Worm (Caenorhabditis elegans): ENCODE measurements around the gene ufc-1.

The ufc-1 gene

DNA sequence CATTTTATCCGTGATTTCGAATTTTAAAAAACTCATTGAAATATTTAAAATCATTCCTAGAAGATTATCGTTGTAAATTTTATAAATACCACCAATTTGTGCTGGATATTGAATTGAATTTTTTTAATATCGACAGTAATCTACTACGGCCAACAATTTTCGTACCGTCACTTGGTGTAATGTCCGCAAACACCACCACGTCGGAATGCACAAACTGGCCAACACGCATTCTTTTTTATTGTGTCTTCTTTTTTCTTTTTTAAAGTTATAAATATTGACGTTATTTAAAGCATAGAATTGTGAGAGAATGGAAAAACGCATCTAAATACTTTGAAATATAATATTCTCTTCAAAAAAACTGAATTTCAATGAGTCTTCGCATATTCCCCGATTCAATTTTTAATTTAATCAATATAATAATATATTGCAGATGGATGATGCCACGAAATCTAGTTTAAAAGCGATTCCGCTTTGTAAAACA lies at the start of gene ufc-1:
Gene ufc-1 (plus strand): TSS at position 431 of the 481 bp plus-strand sequence.
- TF ChIP-seq F13C5.2 (tag; optimal IDR thresholded peaks at IDR 0.05): no peak
- no peak for TF ChIP-seq ceh-13 (GFP tag; optimal IDR thresholded peaks at IDR 0.05)
- no peak for TF ChIP-seq scrt-1 (GFP tag; IDR thresholded peaks at IDR 0.05)
- no peak for TF ChIP-seq pes-1 (GFP tag; IDR thresholded peaks at IDR 0.05)
- TF ChIP-seq hnd-1 (tag; optimal IDR thresholded peaks at IDR 0.05): no peak
- no peak for TF ChIP-seq B0310.2 (tag; optimal IDR thresholded peaks at IDR 0.05)
- no peak for TF ChIP-seq hmbx-1 (tag; optimal IDR thresholded peaks at IDR 0.05)
- no peak for TF ChIP-seq sea-1 (GFP tag; conservative IDR thresholded peaks at IDR 0.05)
- no peak for TF ChIP-seq ets-7 (tag; optimal IDR thresholded peaks at IDR 0.05)
- TF ChIP-seq tbx-37 (GFP tag; conservative IDR thresholded peaks at IDR 0.05): no peak
- TF ChIP-seq hmg-4 (GFP tag; optimal IDR thresholded peaks at IDR 0.05): no peak
- no peak for TF ChIP-seq tra-4 (tag; optimal IDR thresholded peaks at IDR 0.05)
- TF ChIP-seq tbx-11 (GFP tag; IDR thresholded peaks at IDR 0.05): no peak

DNA sequence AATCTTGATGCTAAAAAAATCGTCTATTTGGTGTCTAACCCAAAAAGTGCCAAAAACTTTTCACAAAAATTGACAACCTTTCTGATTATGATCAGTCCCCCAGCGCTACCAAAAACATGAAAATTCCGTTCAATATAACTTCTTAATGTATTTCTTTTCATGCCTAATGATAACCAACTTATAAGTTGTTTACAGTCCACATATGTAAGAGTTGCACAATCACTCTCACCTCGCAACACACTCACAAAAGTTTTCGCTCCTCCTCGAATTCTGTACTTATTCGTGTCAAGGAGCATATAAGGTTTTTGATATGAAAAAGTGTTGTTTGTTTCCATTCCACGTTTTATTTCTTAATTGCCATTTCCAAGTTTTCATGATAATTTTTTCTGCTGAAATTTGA lies 42.8 kb upstream of the ufc-1 start:
- TF ChIP-seq ceh-36 (tag; optimal IDR thresholded peaks at IDR 0.05) (no peak), hnd-1 (tag; optimal IDR thresholded peaks at IDR 0.05) (no peak), hmbx-1 (tag; optimal IDR thresholded peaks at IDR 0.05) (no peak), flt-1 (GFP tag; IDR thresholded peaks at IDR 0.05) (no peak), B0310.2 (tag; optimal IDR thresholded peaks at IDR 0.05) (no peak), tra-4 (tag; optimal IDR thresholded peaks at IDR 0.05) (no peak), pes-1 (GFP tag; IDR thresholded peaks at IDR 0.05) (no peak)

DNA sequence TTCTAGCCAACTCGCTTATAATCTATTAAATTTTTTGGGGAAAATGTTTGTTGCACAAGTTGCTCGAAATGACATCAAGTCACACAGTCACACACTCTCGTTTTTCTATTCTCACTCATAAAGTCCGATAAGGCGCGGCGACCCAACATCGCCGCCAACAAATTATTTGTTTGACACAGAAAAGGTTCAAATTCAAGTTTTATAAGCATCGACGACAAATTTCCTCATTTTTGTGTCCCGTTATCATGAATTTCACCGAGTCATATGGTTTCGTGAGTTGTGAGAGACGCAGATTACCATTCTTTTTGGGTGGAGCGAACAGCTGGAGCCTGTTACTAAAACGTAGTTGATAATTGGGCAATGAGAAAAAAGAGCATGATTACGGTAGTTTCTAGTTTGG lies 41.5 kb upstream of the ufc-1 start:
- TF ChIP-seq hmbx-1 (tag; optimal IDR thresholded peaks at IDR 0.05) (no peak), hnd-1 (tag; optimal IDR thresholded peaks at IDR 0.05) (no peak), ceh-13 (GFP tag; optimal IDR thresholded peaks at IDR 0.05) (no peak), sea-1 (GFP tag; conservative IDR thresholded peaks at IDR 0.05) (no peak), ceh-36 (tag; optimal IDR thresholded peaks at IDR 0.05) (no peak), ama-1 (optimal IDR thresholded peaks at IDR 0.05) (no peak), F13C5.2 (tag; optimal IDR thresholded peaks at IDR 0.05) (no peak), aly-1 (tag; optimal IDR thresholded peaks at IDR 0.05) (no peak), flt-1 (GFP tag; IDR thresholded peaks at IDR 0.05) (no peak)

DNA sequence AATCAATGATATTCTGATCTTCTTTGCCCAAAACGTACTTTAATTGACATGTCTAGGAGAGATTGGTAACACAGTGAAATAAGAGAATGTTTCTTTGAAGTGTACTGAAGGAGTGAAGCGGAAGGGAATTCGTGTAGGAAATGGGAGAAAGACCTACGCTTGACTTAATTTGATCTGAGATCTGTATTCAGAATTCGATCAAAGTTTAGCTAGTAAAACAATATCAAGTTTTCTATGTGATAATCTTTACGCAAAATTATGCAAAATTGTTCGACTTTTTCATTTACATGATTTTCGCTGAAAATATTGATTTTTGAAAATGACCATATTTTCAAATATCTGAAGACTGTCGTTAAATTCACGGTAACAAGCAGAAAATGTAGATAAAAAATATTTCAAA lies 34.0 kb upstream of the ufc-1 start, which contains the start of gene K01B6.4:
Gene K01B6.4 (minus strand): TSS at position 101 of the 400 bp plus-strand sequence.
- TF ChIP-seq F13C5.2 (tag; optimal IDR thresholded peaks at IDR 0.05) (no peak), tbx-11 (GFP tag; IDR thresholded peaks at IDR 0.05) (no peak), tra-4 (tag; optimal IDR thresholded peaks at IDR 0.05) (no peak), aly-1 (tag; optimal IDR thresholded peaks at IDR 0.05) (no peak), tbx-37 (GFP tag; conservative IDR thresholded peaks at IDR 0.05) (no peak), ceh-13 (GFP tag; optimal IDR thresholded peaks at IDR 0.05) (no peak), ceh-36 (tag; optimal IDR thresholded peaks at IDR 0.05) (no peak), ets-7 (tag; optimal IDR thresholded peaks at IDR 0.05) (no peak), scrt-1 (GFP tag; IDR thresholded peaks at IDR 0.05) (no peak), sea-1 (GFP tag; conservative IDR thresholded peaks at IDR 0.05) (no peak), pes-1 (GFP tag; IDR thresholded peaks at IDR 0.05) (no peak), ama-1 (optimal IDR thresholded peaks at IDR 0.05) (no peak), hmg-4 (GFP tag; optimal IDR thresholded peaks at IDR 0.05) (no peak), hnd-1 (tag; optimal IDR thresholded peaks at IDR 0.05) (no peak), hmbx-1 (tag; optimal IDR thresholded peaks at IDR 0.05) (no peak), B0310.2 (tag; optimal IDR thresholded peaks at IDR 0.05) (no peak), flt-1 (GFP tag; IDR thresholded peaks at IDR 0.05) (no peak)

DNA sequence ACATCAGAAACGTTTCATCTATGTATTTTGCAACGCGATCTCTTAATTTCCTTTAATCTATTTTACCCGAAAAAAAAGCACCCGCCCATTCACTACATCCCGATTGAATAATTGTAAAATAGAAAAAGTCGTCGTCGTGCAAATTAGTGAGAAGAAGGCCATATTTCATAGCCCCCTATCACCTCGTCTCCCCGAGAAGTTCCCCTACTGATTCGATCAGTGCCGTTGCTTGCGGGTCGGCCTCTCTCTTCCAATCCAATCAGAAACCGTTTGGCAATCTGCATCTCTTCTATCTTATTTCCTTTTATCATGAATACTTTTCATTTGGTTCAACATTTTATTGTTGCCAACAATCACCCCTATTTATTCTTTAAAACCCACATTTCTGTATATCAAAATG lies 32.2 kb upstream of the ufc-1 start:
- no peak for TF ChIP-seq sea-1 (GFP tag; conservative IDR thresholded peaks at IDR 0.05)
- TF ChIP-seq ceh-13 (GFP tag; optimal IDR thresholded peaks at IDR 0.05): no peak
- TF ChIP-seq scrt-1 (GFP tag; IDR thresholded peaks at IDR 0.05): no peak
- TF ChIP-seq ets-7 (tag; optimal IDR thresholded peaks at IDR 0.05): no peak
- TF ChIP-seq hmbx-1 (tag; optimal IDR thresholded peaks at IDR 0.05): no peak
- no peak for TF ChIP-seq hnd-1 (tag; optimal IDR thresholded peaks at IDR 0.05)
- TF ChIP-seq B0310.2 (tag; optimal IDR thresholded peaks at IDR 0.05): no peak
- TF ChIP-seq hmg-4 (GFP tag; optimal IDR thresholded peaks at IDR 0.05): no peak
- no peak for TF ChIP-seq F13C5.2 (tag; optimal IDR thresholded peaks at IDR 0.05)
- TF ChIP-seq ceh-36 (tag; optimal IDR thresholded peaks at IDR 0.05): no peak
- TF ChIP-seq ama-1 (optimal IDR thresholded peaks at IDR 0.05): no peak
- TF ChIP-seq tbx-11 (GFP tag; IDR thresholded peaks at IDR 0.05): no peak
- no peak for TF ChIP-seq pes-1 (GFP tag; IDR thresholded peaks at IDR 0.05)
- TF ChIP-seq aly-1 (tag; optimal IDR thresholded peaks at IDR 0.05): no peak
- TF ChIP-seq flt-1 (GFP tag; IDR thresholded peaks at IDR 0.05): no peak
- no peak for TF ChIP-seq tbx-37 (GFP tag; conservative IDR thresholded peaks at IDR 0.05)

DNA sequence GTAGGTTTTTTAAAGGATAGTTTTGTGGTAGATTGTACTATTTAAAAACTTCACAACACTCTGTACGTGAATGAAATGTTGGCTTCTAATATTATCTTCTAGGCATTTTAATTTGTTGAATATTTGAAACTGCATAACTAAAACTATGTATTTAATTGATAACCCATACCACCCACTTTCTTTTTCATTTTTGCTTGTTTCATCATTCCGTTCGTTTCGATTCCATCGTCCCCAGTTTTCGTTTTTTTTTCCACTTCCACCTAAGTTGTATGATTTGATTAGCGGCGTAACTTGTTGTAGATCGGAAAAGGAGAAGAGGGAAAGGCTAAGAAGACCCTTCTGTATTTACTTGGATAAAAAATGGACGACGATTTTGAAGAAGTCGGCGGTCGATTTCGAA lies 31.4 kb upstream of the ufc-1 start, which contains the start of gene K01B6.3:
Gene K01B6.3 (plus strand): TSS at position 301 of the 400 bp plus-strand sequence.
- TF ChIP-seq scrt-1 (GFP tag; IDR thresholded peaks at IDR 0.05) (no peak), sea-1 (GFP tag; conservative IDR thresholded peaks at IDR 0.05) (no peak), hmg-4 (GFP tag; optimal IDR thresholded peaks at IDR 0.05) (no peak), ama-1 (optimal IDR thresholded peaks at IDR 0.05) (no peak)

DNA sequence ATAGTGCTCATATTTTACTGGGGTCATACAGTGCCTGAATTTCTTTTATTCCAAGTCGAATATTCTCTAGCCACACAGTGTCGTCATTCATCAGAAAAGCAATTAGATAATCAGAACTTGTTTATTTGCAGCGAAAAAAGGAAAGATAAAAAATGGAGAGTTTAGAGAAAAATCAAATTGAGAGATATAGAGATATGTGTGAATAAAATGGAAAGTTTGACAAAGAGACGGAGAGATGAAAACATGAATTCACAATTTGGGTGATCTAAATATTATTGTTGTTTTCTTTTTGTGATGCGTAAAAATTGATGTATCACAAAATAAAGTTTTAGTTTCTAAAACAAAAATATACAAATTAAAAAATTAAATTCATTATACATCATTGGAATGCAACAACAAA lies 30.6 kb upstream of the ufc-1 start:
- no peak for TF ChIP-seq tbx-11 (GFP tag; IDR thresholded peaks at IDR 0.05)

DNA sequence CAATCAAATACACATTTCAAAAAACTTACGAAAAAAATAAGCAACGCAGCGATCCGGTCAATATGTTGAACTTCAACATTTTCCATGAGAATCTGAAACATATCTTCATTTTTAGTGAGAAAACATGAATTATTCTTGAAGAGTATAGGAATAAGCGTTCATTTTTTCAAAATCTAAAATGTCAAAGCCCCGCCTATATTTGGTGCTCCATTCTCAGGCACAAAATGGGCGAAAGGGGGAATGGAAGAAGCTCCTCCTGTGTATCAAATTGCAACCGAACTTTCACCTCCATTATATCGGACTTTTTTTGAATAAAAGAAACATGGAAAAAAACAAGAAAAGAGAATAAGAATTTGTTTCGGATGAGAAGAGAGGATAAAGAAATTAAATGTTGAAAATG lies 24.7 kb upstream of the ufc-1 start, which contains the start of gene srx-45:
Gene srx-45 (minus strand): TSS at position 101 of the 400 bp plus-strand sequence.
- TF ChIP-seq hmg-4 (GFP tag; optimal IDR thresholded peaks at IDR 0.05) (no peak), ceh-13 (GFP tag; optimal IDR thresholded peaks at IDR 0.05) (no peak), hmbx-1 (tag; optimal IDR thresholded peaks at IDR 0.05) (no peak)

Measured in whole organism, early embryonic.